Worm (Caenorhabditis elegans) whole organism, L1 larva: ENCODE measurements around the gene F46C3.6.

Experiments used
- aly-2 ChIP-seq: fragments of 150-350 bp; optimal IDR thresholded peaks from 2 replicates; lab custom pipeline; 2014; ENCODE audit warnings: missing biosample characterization, missing genetic modification characterization
- ama-1 ChIP-seq: fragments of 150-350 bp; optimal IDR thresholded peaks from 2 replicates; lab custom pipeline; 2014
- lin-13 ChIP-seq: fragments of 150-350 bp; optimal IDR thresholded peaks from 2 replicates; lab custom pipeline; 2014; ENCODE audit warnings: missing biosample characterization, missing genetic modification reagents, missing genetic modification characterization
- mef-2 ChIP-seq: fragments of 150-350 bp; optimal IDR thresholded peaks from 2 replicates; lab custom pipeline; 2014; ENCODE audit warnings: missing biosample characterization, missing genetic modification characterization
- nhr-237 ChIP-seq: fragments of 150-350 bp; optimal IDR thresholded peaks from 2 replicates; lab custom pipeline; 2014; ENCODE audit warnings: missing biosample characterization, missing genetic modification characterization
- nhr-28 ChIP-seq: fragments of 150-350 bp; optimal IDR thresholded peaks from 2 replicates; lab custom pipeline; 2014; ENCODE audit warnings: missing biosample characterization, missing genetic modification characterization
- ztf-11 ChIP-seq, 2 experiments: sonication (generic microtip); optimal IDR thresholded peaks; 2 replicates each; lab custom pipeline; 2016 to 2017; ENCODE audit warnings: missing genetic modification characterization in 2 of 2, missing biosample characterization in 1 of 2, missing compliant biosample characterization in 1 of 2
- ztf-4 ChIP-seq: fragments of 150-350 bp; optimal IDR thresholded peaks from 2 replicates; lab custom pipeline; 2014; ENCODE audit warnings: missing biosample characterization, missing genetic modification characterization

- TF ChIP-seq lin-13 (GFP tag; lab: Kevin White, UChicago): no peak
- TF ChIP-seq ama-1 (lab: Kevin White, UChicago): no peak
- no peak for TF ChIP-seq nhr-237 (tag; lab: Kevin White, UChicago)
- no peak for TF ChIP-seq aly-2 (tag; lab: Kevin White, UChicago)
- no peak for TF ChIP-seq ztf-4 (tag; lab: Kevin White, UChicago)
- TF ChIP-seq ztf-11 (tag; optimal IDR thresholded peaks at IDR 0.05; lab: Kevin White, UChicago): no peak
- TF ChIP-seq nhr-28: no peak
- no peak for TF ChIP-seq mef-2 (tag; lab: Kevin White, UChicago)
Measured at ce11 chrX:11392924-11393323, 26.9 kb downstream of the F46C3.6 start, which contains the start of gene prx-12.
